Fruit fly (Drosophila melanogaster) whole organism, prepupa: ENCODE results near the gene eIF4H2.
A peak's percentile ranks its signal among the peaks of the same experiment; 100 is the strongest.

ENCODE experiments used
- Blimp-1 ChIP-seq: fragments of 200-800 bp; sonication (Bioruptor generic); optimal IDR thresholded peaks from 3 replicates; lab custom pipeline; 2017; ENCODE audit warnings: missing biosample characterization, missing genetic modification characterization, mild to moderate bottlenecking, moderate library complexity, missing genetic modification reagents
- CG10631 ChIP-seq: fragments of 200-800 bp; sonication (Bioruptor generic); optimal IDR thresholded peaks from 2 replicates; lab custom pipeline; 2016; ENCODE audit warnings: missing biosample characterization, missing genetic modification characterization
- CG10669 ChIP-seq: fragments of 200-800 bp; sonication (Bioruptor generic); optimal IDR thresholded peaks from 3 replicates; lab custom pipeline; 2018; ENCODE audit warnings: missing biosample characterization, mild to moderate bottlenecking, missing genetic modification characterization, moderate library complexity
- CG11294 ChIP-seq: fragments of 200-800 bp; sonication (Bioruptor generic); IDR thresholded peaks from 2 replicates; pipeline ENCODE4 v1.3.6; 2022; ENCODE audit warnings: missing biosample characterization, missing genetic modification characterization
- CG11902 ChIP-seq: fragments of 200-800 bp; sonication (Bioruptor generic); optimal IDR thresholded peaks from 3 replicates; lab custom pipeline; 2016; ENCODE audit warnings: missing biosample characterization, missing genetic modification characterization
- CG15336 ChIP-seq: fragments of 200-800 bp; sonication (Bioruptor generic); IDR thresholded peaks from 2 replicates; pipeline ENCODE4 v1.3.6; 2022; ENCODE audit warnings: missing biosample characterization, missing genetic modification characterization
- CG1621 ChIP-seq: fragments of 200-800 bp; sonication (Bioruptor generic); optimal IDR thresholded peaks from 3 replicates; lab custom pipeline; 2018; ENCODE audit warnings: missing biosample characterization, mild to moderate bottlenecking, missing genetic modification characterization
- CG16779 ChIP-seq: fragments of 200-800 bp; sonication (Bioruptor generic); optimal IDR thresholded peaks from 3 replicates; lab custom pipeline; 2017; ENCODE audit warnings: missing biosample characterization, mild to moderate bottlenecking, missing genetic modification characterization
- CG3032 ChIP-seq: fragments of 200-800 bp; optimal IDR thresholded peaks from 2 replicates; lab custom pipeline; 2019; ENCODE audit warnings: missing biosample characterization, mild to moderate bottlenecking, missing genetic modification characterization, moderate library complexity
- CG31627 ChIP-seq: fragments of 200-800 bp; sonication (Bioruptor generic); optimal IDR thresholded peaks from 3 replicates; lab custom pipeline; 2016; ENCODE audit warnings: missing biosample characterization, missing genetic modification characterization
- CG32006 ChIP-seq: fragments of 200-800 bp; sonication (Bioruptor generic); optimal IDR thresholded peaks from 3 replicates; lab custom pipeline; 2017; ENCODE audit warnings: missing biosample characterization, mild to moderate bottlenecking, missing genetic modification characterization
- CG34406 ChIP-seq: fragments of 200-800 bp; sonication (Bioruptor generic); optimal IDR thresholded peaks from 3 replicates; lab custom pipeline; 2016; ENCODE audit warnings: missing biosample characterization, missing genetic modification characterization
- CG3919 ChIP-seq: fragments of 200-800 bp; sonication (Bioruptor generic); optimal IDR thresholded peaks from 3 replicates; lab custom pipeline; 2016; ENCODE audit warnings: missing biosample characterization, missing genetic modification characterization
- CG4318 ChIP-seq: fragments of 200-800 bp; sonication (Bioruptor generic); optimal IDR thresholded peaks from 3 replicates; lab custom pipeline; 2017; ENCODE audit warnings: missing biosample characterization, mild to moderate bottlenecking, missing genetic modification characterization
- CG6163 ChIP-seq: fragments of 200-800 bp; sonication (Bioruptor generic); IDR thresholded peaks from 3 replicates; pipeline ENCODE4 v1.3.6; 2022; ENCODE audit warnings: missing biosample characterization, missing genetic modification characterization
- CG6276 ChIP-seq: fragments of 200-800 bp; sonication (Bioruptor generic); optimal IDR thresholded peaks from 2 replicates; lab custom pipeline; 2017; ENCODE audit warnings: missing biosample characterization, mild to moderate bottlenecking, missing genetic modification characterization
- CG6792 ChIP-seq: fragments of 200-800 bp; sonication (Bioruptor generic); optimal IDR thresholded peaks from 3 replicates; lab custom pipeline; 2016; ENCODE audit warnings: missing biosample characterization, missing genetic modification characterization
- CG6808 ChIP-seq: fragments of 200-800 bp; sonication (Bioruptor generic); optimal IDR thresholded peaks from 3 replicates; lab custom pipeline; 2017; ENCODE audit warnings: missing biosample characterization, missing genetic modification characterization, mild to moderate bottlenecking, moderate library complexity, missing genetic modification reagents
- CG8119 ChIP-seq: fragments of 200-800 bp; sonication (Bioruptor generic); IDR thresholded peaks from 3 replicates; pipeline ENCODE4 v1.3.6; 2022; ENCODE audit warnings: missing biosample characterization, missing genetic modification characterization
- CG8632 ChIP-seq: fragments of 200-800 bp; sonication (Bioruptor generic); optimal IDR thresholded peaks from 3 replicates; lab custom pipeline; 2016; ENCODE audit warnings: missing biosample characterization, missing genetic modification characterization
- CG9139 ChIP-seq: fragments of 200-800 bp; sonication (Bioruptor generic); optimal IDR thresholded peaks from 3 replicates; lab custom pipeline; 2017; ENCODE audit warnings: missing biosample characterization, mild to moderate bottlenecking, missing genetic modification characterization
- Eip75B ChIP-seq: fragments of 200-800 bp; sonication (Bioruptor generic); optimal IDR thresholded peaks from 3 replicates; lab custom pipeline; 2016; ENCODE audit warnings: missing biosample characterization, missing genetic modification characterization
- Eip78C ChIP-seq: fragments of 200-800 bp; sonication (Bioruptor generic); peaks from one replicate; lab custom pipeline; 2016; ENCODE audit warnings: missing biosample characterization, missing genetic modification characterization
- Eip93F ChIP-seq: fragments of 200-800 bp; sonication (Bioruptor generic); optimal IDR thresholded peaks from 2 replicates; lab custom pipeline; 2016; ENCODE audit warnings: missing biosample characterization, mild to moderate bottlenecking, missing genetic modification characterization
- Ets21C ChIP-seq: fragments of 200-800 bp; sonication (Bioruptor generic); optimal IDR thresholded peaks from 3 replicates; lab custom pipeline; 2016; ENCODE audit warnings: missing biosample characterization, missing genetic modification characterization
- Ets96B ChIP-seq: fragments of 200-800 bp; optimal IDR thresholded peaks from 2 replicates; lab custom pipeline; 2019; ENCODE audit warnings: missing biosample characterization, mild to moderate bottlenecking, missing genetic modification characterization, moderate library complexity
- Gug ChIP-seq: fragments of 200-800 bp; sonication (Bioruptor generic); IDR thresholded peaks from 2 replicates; pipeline ENCODE4 v1.3.6; 2022; ENCODE audit warnings: missing biosample characterization, missing genetic modification characterization
- Hr38 ChIP-seq: sonication (Bioruptor generic); optimal IDR thresholded peaks from 2 replicates; lab custom pipeline; 2016; ENCODE audit warnings: missing biosample characterization, missing genetic modification characterization
- Hr39 ChIP-seq: fragments of 200-800 bp; sonication (Bioruptor generic); optimal IDR thresholded peaks from 2 replicates; lab custom pipeline; 2016; ENCODE audit warnings: missing biosample characterization, missing genetic modification characterization
- Hr4 ChIP-seq: fragments of 200-800 bp; sonication (Bioruptor generic); optimal IDR thresholded peaks from 3 replicates; lab custom pipeline; 2016; ENCODE audit warnings: missing biosample characterization, missing genetic modification characterization
- Lpt ChIP-seq: fragments of 200-800 bp; sonication (Bioruptor generic); optimal IDR thresholded peaks from 3 replicates; lab custom pipeline; 2016; ENCODE audit warnings: missing biosample characterization, missing genetic modification characterization
- Met ChIP-seq: fragments of 200-800 bp; sonication (Bioruptor generic); optimal IDR thresholded peaks from 3 replicates; lab custom pipeline; 2016; ENCODE audit warnings: missing biosample characterization, missing genetic modification characterization
- OdsH ChIP-seq: fragments of 200-800 bp; sonication (Bioruptor generic); optimal IDR thresholded peaks from 3 replicates; lab custom pipeline; 2016; ENCODE audit warnings: missing biosample characterization, missing genetic modification characterization
- Smox ChIP-seq: fragments of 200-800 bp; sonication (Bioruptor generic); optimal IDR thresholded peaks from 3 replicates; lab custom pipeline; 2016; ENCODE audit warnings: missing biosample characterization, missing genetic modification characterization
- Sox102F ChIP-seq: fragments of 200-800 bp; sonication (Bioruptor generic); optimal IDR thresholded peaks from 2 replicates; lab custom pipeline; 2016; ENCODE audit warnings: missing biosample characterization, mild to moderate bottlenecking, missing genetic modification characterization
- Sox14 ChIP-seq: fragments of 200-800 bp; sonication (Bioruptor generic); optimal IDR thresholded peaks from 3 replicates; lab custom pipeline; 2016; ENCODE audit warnings: missing biosample characterization, missing genetic modification characterization
- Sox15 ChIP-seq: fragments of 200-800 bp; sonication (Bioruptor generic); optimal IDR thresholded peaks from 3 replicates; lab custom pipeline; 2016; ENCODE audit warnings: missing biosample characterization, missing genetic modification characterization
- achi ChIP-seq: fragments of 200-800 bp; sonication (Bioruptor generic); optimal IDR thresholded peaks from 3 replicates; lab custom pipeline; 2016; ENCODE audit warnings: missing biosample characterization, missing genetic modification characterization
- acj6 ChIP-seq: fragments of 200-800 bp; sonication (Bioruptor generic); optimal IDR thresholded peaks from 3 replicates; lab custom pipeline; 2016; ENCODE audit warnings: missing biosample characterization, missing genetic modification characterization
- cyc ChIP-seq: fragments of 200-800 bp; sonication (Bioruptor generic); optimal IDR thresholded peaks from 3 replicates; lab custom pipeline; 2016; ENCODE audit warnings: missing biosample characterization, missing genetic modification characterization
- dac ChIP-seq: fragments of 200-800 bp; sonication (Bioruptor generic); optimal IDR thresholded peaks from 2 replicates; lab custom pipeline; 2017; ENCODE audit warnings: missing biosample characterization, mild to moderate bottlenecking, missing genetic modification characterization
- dsx ChIP-seq: fragments of 200-800 bp; optimal IDR thresholded peaks from 3 replicates; lab custom pipeline; 2019; ENCODE audit warnings: missing biosample characterization, mild to moderate bottlenecking, missing genetic modification characterization, moderate library complexity; ENCODE audit not compliant: poor library complexity, severe bottlenecking
- eg ChIP-seq: fragments of 200-800 bp; sonication (Bioruptor generic); IDR thresholded peaks from 3 replicates; pipeline ENCODE4 v1.3.6; 2022; ENCODE audit warnings: missing biosample characterization, missing genetic modification characterization
- esn ChIP-seq: fragments of 200-800 bp; sonication (Bioruptor generic); optimal IDR thresholded peaks from 2 replicates; lab custom pipeline; 2016; ENCODE audit warnings: missing biosample characterization, mild to moderate bottlenecking, missing genetic modification characterization, moderate library complexity
- fkh ChIP-seq: fragments of 200-800 bp; sonication (Bioruptor generic); optimal IDR thresholded peaks from 3 replicates; lab custom pipeline; 2017; ENCODE audit warnings: missing biosample characterization, mild to moderate bottlenecking, missing genetic modification characterization, moderate library complexity
- net ChIP-seq: fragments of 200-800 bp; sonication (Bioruptor generic); optimal IDR thresholded peaks from 3 replicates; lab custom pipeline; 2016; ENCODE audit warnings: missing biosample characterization, missing genetic modification characterization
- pdm3 ChIP-seq: fragments of 200-800 bp; sonication (Bioruptor generic); optimal IDR thresholded peaks from 3 replicates; lab custom pipeline; 2016; ENCODE audit warnings: missing biosample characterization, missing genetic modification characterization
- salr ChIP-seq, 2 experiments: fragments of 200-800 bp; sonication (Bioruptor generic); optimal IDR thresholded peaks; 3 replicates each; lab custom pipeline; 2016 to 2018; ENCODE audit warnings: missing biosample characterization in 2 of 2, missing genetic modification characterization in 2 of 2, mild to moderate bottlenecking in 1 of 2
- spab ChIP-seq: fragments of 200-800 bp; sonication (Bioruptor generic); optimal IDR thresholded peaks from 2 replicates; lab custom pipeline; 2017; ENCODE audit warnings: missing biosample characterization, mild to moderate bottlenecking, missing genetic modification characterization, missing genetic modification reagents
- svp ChIP-seq: fragments of 200-800 bp; sonication (Bioruptor generic); peaks from one replicate; lab custom pipeline; 2016; ENCODE audit warnings: missing biosample characterization, missing genetic modification characterization
- topi ChIP-seq: fragments of 200-800 bp; sonication (Bioruptor generic); optimal IDR thresholded peaks from 3 replicates; lab custom pipeline; 2016; ENCODE audit warnings: missing biosample characterization, missing genetic modification characterization
- vri ChIP-seq: fragments of 200-800 bp; sonication (Bioruptor generic); optimal IDR thresholded peaks from 3 replicates; lab custom pipeline; 2016; ENCODE audit warnings: missing biosample characterization, mild to moderate bottlenecking, missing genetic modification characterization

Gene eIF4H2

DNA sequence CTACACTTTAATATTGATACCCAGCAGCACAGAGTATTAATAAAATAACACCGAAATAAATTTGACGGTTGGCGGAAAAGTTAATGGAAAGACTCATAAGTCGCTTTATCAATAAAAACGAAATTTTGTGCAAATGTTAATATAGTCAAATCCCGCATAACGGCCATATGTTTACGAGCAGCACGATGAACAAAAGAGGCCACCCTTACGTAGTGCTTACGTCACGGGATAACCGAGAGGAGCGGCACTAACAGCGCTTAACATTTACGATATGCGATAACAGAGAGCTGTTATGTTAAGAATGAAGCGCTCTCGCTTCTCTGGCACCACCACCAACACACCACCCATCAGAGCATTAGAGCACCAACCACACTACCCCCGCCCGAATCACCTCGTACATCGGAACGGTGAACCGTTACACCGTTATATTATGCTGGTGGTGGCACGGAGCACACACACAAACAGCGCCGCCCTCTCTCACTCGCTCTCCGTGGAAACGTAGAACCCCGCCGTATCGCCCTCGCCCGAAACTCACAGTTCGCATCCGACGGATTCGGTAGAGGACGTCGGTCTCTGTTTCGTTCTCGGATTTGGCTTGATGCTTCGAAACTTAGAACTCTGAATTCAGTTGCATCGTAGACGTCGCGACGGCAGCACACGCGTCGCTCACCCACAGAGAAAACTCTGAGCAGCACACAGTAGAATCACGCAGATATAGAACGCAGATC lies 39.6 kb downstream of the eIF4H2 start, which contains the start of gene zfh1:
Gene zfh1 (plus strand): TSS at position 621 of the 728 bp plus-strand sequence.
- no peak for TF ChIP-seq CG16779 (tag; lab: Kevin White, UChicago)
- TF ChIP-seq CG6163 (GFP tag; lab: Robert Waterston, UW) = 0 out of 3 replicates have a peak, but pooled peaks have one; percentile 22
- TF ChIP-seq dac (GFP tag; lab: Kevin White, UChicago) = no peak
- no peak for TF ChIP-seq CG10669
- no peak for TF ChIP-seq CG32006 (GFP tag; lab: Kevin White, UChicago)
- no peak for TF ChIP-seq Hr38 (GFP tag; lab: Kevin White, UChicago)
- peak; percentile 28 for TF ChIP-seq vri (GFP tag; lab: Kevin White, UChicago)
- no peak for TF ChIP-seq esn (GFP tag; lab: Kevin White, UChicago)
- no peak for TF ChIP-seq CG15336 (GFP tag; lab: Robert Waterston, UW)
- no peak for TF ChIP-seq Hr39
- no peak for TF ChIP-seq OdsH (GFP tag; lab: Kevin White, UChicago)
- TF ChIP-seq CG11294 (GFP tag; lab: Robert Waterston, UW) = no peak
- TF ChIP-seq CG3032 (tag; lab: Kevin White, UChicago) = no peak
- no peak for TF ChIP-seq Ets21C
- TF ChIP-seq spab (GFP tag; lab: Kevin White, UChicago) = no peak
- TF ChIP-seq achi (GFP tag; lab: Kevin White, UChicago) = no peak
- TF ChIP-seq Eip93F (GFP tag; lab: Kevin White, UChicago) = no peak
- TF ChIP-seq CG3919 (GFP tag; lab: Kevin White, UChicago) = no peak
- TF ChIP-seq Hr4 (GFP tag; lab: Kevin White, UChicago) = no peak
- no peak for TF ChIP-seq CG31627 (GFP tag; lab: Kevin White, UChicago)
- no peak for TF ChIP-seq CG8632
- no peak for TF ChIP-seq CG6276 (GFP tag; lab: Kevin White, UChicago)
- TF ChIP-seq eg (GFP tag; lab: Robert Waterston, UW) = peak; percentile 35; the same call in 1 of the 3 replicates
- no peak for TF ChIP-seq fkh
- no peak for TF ChIP-seq Sox15 (GFP tag; lab: Kevin White, UChicago)
- no peak for TF ChIP-seq Sox102F (GFP tag; lab: Kevin White, UChicago)
- TF ChIP-seq cyc (GFP tag; lab: Kevin White, UChicago) = no peak
- TF ChIP-seq Eip78C (GFP tag; lab: Kevin White, UChicago) = peak; percentile 71
- no peak for TF ChIP-seq Smox (GFP tag; lab: Kevin White, UChicago)
- no peak for TF ChIP-seq Ets96B (tag; lab: Kevin White, UChicago)
- TF ChIP-seq net (GFP tag; lab: Kevin White, UChicago) = no peak
- TF ChIP-seq CG6792 = no peak
- no peak for TF ChIP-seq topi (GFP tag; lab: Kevin White, UChicago)
- TF ChIP-seq CG11902 (GFP tag; lab: Kevin White, UChicago) = no peak
- TF ChIP-seq CG10631 = no peak
- TF ChIP-seq Eip75B = no peak
- no peak for TF ChIP-seq acj6
- TF ChIP-seq pdm3 = no peak
- TF ChIP-seq Met (GFP tag; lab: Kevin White, UChicago) = no peak
- no peak for TF ChIP-seq CG9139 (GFP tag; lab: Kevin White, UChicago)
- TF ChIP-seq Sox14 (GFP tag; lab: Kevin White, UChicago) = peak; percentile 1
- TF ChIP-seq Lpt (GFP tag; lab: Kevin White, UChicago) = no peak
- TF ChIP-seq CG34406 (GFP tag; lab: Kevin White, UChicago) = no peak
- no peak for TF ChIP-seq CG4318 (GFP tag; lab: Kevin White, UChicago)
- TF ChIP-seq dsx (GFP tag; lab: Kevin White, UChicago) = peak; percentile 18
- peak; percentile 52 for TF ChIP-seq CG1621 (tag; lab: Kevin White, UChicago)
- TF ChIP-seq Blimp-1 (GFP tag; lab: Kevin White, UChicago) = no peak
- TF ChIP-seq svp (GFP tag; lab: Kevin White, UChicago) = peak; percentile 99
- no peak for TF ChIP-seq Gug (GFP tag; lab: Robert Waterston, UW)
- no peak for TF ChIP-seq CG6808
- TF ChIP-seq CG8119 = no peak
- TF ChIP-seq salr (GFP tag; optimal IDR thresholded peaks at IDR 0.05; lab: Kevin White, UChicago) = no peak
